Worm (Caenorhabditis elegans): ENCODE results near the gene msp-58.
A peak's percentile ranks its signal among the peaks of the same experiment; 100 is the strongest.

msp-58 gene

ce11 chrIV:5268803-5269202 lies 39.6 kb upstream of the msp-58 start, which contains the start of gene F36H12.4:
Gene F36H12.4, plus strand, starts transcription at chrIV:5269103.
- TF ChIP-seq daf-16 (GFP tag; optimal IDR thresholded peaks at IDR 0.05) (no peak), daf-16 (tag; optimal IDR thresholded peaks at IDR 0.05) (no peak), lin-39 (tag; optimal IDR thresholded peaks at IDR 0.05) (no peak), nhr-102 (tag; optimal IDR thresholded peaks at IDR 0.05) (no peak), dpl-1 (GFP tag; optimal IDR thresholded peaks at IDR 0.05) (no peak), skn-1 (tag; optimal IDR thresholded peaks at IDR 0.05) (no peak), mdl-1 (tag; optimal IDR thresholded peaks at IDR 0.05) (no peak), vab-7 (GFP tag; IDR thresholded peaks at IDR 0.05) (no peak), F10B5.3 (tag; optimal IDR thresholded peaks at IDR 0.05) (no peak), daf-19 (GFP tag; conservative IDR thresholded peaks at IDR 0.05) (no peak), fkh-10 (GFP tag; optimal IDR thresholded peaks at IDR 0.05) (no peak), lin-1 (GFP tag; IDR thresholded peaks at IDR 0.05) (no peak), Y48G9A.11 (GFP tag; IDR thresholded peaks at IDR 0.05) (no peak), F37D6.2 (tag; optimal IDR thresholded peaks at IDR 0.05) (no peak), T20F7.1 (GFP tag; optimal IDR thresholded peaks at IDR 0.05) (no peak), dve-1 (tag; optimal IDR thresholded peaks at IDR 0.05; ENCODE audit: insufficient read depth) (no peak), nhr-237 (tag; optimal IDR thresholded peaks at IDR 0.05) (no peak), zfp-3 (GFP tag; conservative IDR thresholded peaks at IDR 0.05) (no peak), mep-1 (tag; optimal IDR thresholded peaks at IDR 0.05) (no peak)

ce11 chrIV:5272518-5272917 lies 35.9 kb upstream of the msp-58 start, which contains the start of gene F36H12.3:
Gene F36H12.3, plus strand, starts transcription at chrIV:5272818.
- no peak for TF ChIP-seq aha-1 (tag)
- TF ChIP-seq hlh-11 (tag; optimal IDR thresholded peaks at IDR 0.05): no peak
- no peak for TF ChIP-seq mep-1 (tag; optimal IDR thresholded peaks at IDR 0.05)
- peak in 1 of 2 experiments; percentile 65 for TF ChIP-seq unc-62 (GFP tag; optimal IDR thresholded peaks at IDR 0.05 in 1 of 2)
- TF ChIP-seq unc-62 (tag; optimal IDR thresholded peaks at IDR 0.05): no peak

ce11 chrIV:5273385-5273784 lies 35.0 kb upstream of the msp-58 start:
- peak in 1 of 2 experiments; percentile 54 for TF ChIP-seq unc-62 (GFP tag; optimal IDR thresholded peaks at IDR 0.05 in 1 of 2)
- no peak for TF ChIP-seq unc-62 (tag; optimal IDR thresholded peaks at IDR 0.05)
- no peak for TF ChIP-seq ZK546.5 (tag; optimal IDR thresholded peaks at IDR 0.05)
- TF ChIP-seq nhr-76 (tag; optimal IDR thresholded peaks at IDR 0.05): no peak
- peak; percentile 60; the same call in 1 of the 2 replicates for TF ChIP-seq set-16 (GFP tag; IDR thresholded peaks at IDR 0.05)
- TF ChIP-seq lin-39 (tag; optimal IDR thresholded peaks at IDR 0.05): no peak

ce11 chrIV:5274123-5274581 lies 34.2 kb upstream of the msp-58 start, which contains the start of gene slfl-4:
Gene slfl-4, plus strand, starts transcription at chrIV:5274531.
- TF ChIP-seq lsy-2 (tag; optimal IDR thresholded peaks at IDR 0.05) (no peak), ama-1 (optimal IDR thresholded peaks at IDR 0.05) (no peak), egl-43 (GFP tag; IDR thresholded peaks at IDR 0.05) (no peak), madf-5 (GFP tag; IDR thresholded peaks at IDR 0.05) (no peak), set-16 (GFP tag; IDR thresholded peaks at IDR 0.05) (no peak), nhr-6 (tag; optimal IDR thresholded peaks at IDR 0.05) (no peak), madf-9 (GFP tag; conservative IDR thresholded peaks at IDR 0.05) (no peak), ceh-44 (GFP tag; IDR thresholded peaks at IDR 0.05) (no peak), jun-1 (tag; optimal IDR thresholded peaks at IDR 0.05) (no peak), Y48G9A.11 (GFP tag; IDR thresholded peaks at IDR 0.05) (no peak), mes-2 (tag; optimal IDR thresholded peaks at IDR 0.05; ENCODE audit: poor library complexity, severe bottlenecking) (no peak), cey-2 (tag; optimal IDR thresholded peaks at IDR 0.05; ENCODE audit: borderline replicate concordance, insufficient read depth) (no peak), ZK337.2 (GFP tag; IDR thresholded peaks at IDR 0.05) (no peak), ceh-62 (tag; optimal IDR thresholded peaks at IDR 0.05) (no peak), nhr-102 (tag; optimal IDR thresholded peaks at IDR 0.05) (no peak), daf-12 (tag; optimal IDR thresholded peaks at IDR 0.05) (no peak), F10B5.3 (tag; optimal IDR thresholded peaks at IDR 0.05) (no peak), dve-1 (tag; optimal IDR thresholded peaks at IDR 0.05; ENCODE audit: insufficient read depth) (no peak), ZK546.5 (tag; optimal IDR thresholded peaks at IDR 0.05) (no peak)
